Worm (Caenorhabditis elegans): ENCODE measurements around the gene Y49E10.4.

DNA sequence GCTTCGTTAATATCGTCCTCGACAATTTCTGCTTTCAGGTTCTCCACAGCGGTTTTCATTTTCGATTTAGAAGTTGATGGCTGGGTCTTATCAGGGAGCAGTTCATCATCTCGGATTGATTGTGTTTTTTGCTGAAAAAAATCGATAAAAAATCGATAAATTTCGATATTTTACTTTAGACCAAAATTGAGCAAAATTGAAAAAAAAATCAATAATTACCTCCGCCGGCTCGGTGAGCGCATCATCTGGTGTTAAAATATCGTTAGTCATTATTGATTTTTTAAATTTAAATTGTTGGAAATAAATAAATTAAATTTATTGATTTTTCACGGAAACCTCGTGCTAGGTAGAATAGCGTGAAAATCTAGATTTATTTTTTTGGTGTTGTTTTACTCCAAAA is 11.5 kb upstream of the Y49E10.4 start, which contains the start of gene Y49E10.10:
- TF ChIP-seq dpff-1 (tag; optimal IDR thresholded peaks at IDR 0.05): no peak
- no peak for TF ChIP-seq lin-40 (tag; optimal IDR thresholded peaks at IDR 0.05)
- no peak for TF ChIP-seq snpc-4 (GFP tag; optimal IDR thresholded peaks at IDR 0.05)
- no peak for TF ChIP-seq snpc-4 (tag; optimal IDR thresholded peaks at IDR 0.05)
- no peak for TF ChIP-seq ztf-3 (GFP tag; optimal IDR thresholded peaks at IDR 0.05)
- TF ChIP-seq unc-62 (GFP tag; optimal IDR thresholded peaks at IDR 0.05): no peak
- TF ChIP-seq dpl-1 (GFP tag; optimal IDR thresholded peaks at IDR 0.05): no peak
- TF ChIP-seq ztf-28 (GFP tag; IDR thresholded peaks at IDR 0.05): no peak
- no peak for TF ChIP-seq lin-35 (GFP tag; optimal IDR thresholded peaks at IDR 0.05)
- no peak for TF ChIP-seq ceh-100 (GFP tag; IDR thresholded peaks at IDR 0.05)
- no peak for TF ChIP-seq nfya-1 (tag; optimal IDR thresholded peaks at IDR 0.05; ENCODE audit: borderline replicate concordance, insufficient read depth)
- TF ChIP-seq efl-1 (GFP tag; optimal IDR thresholded peaks at IDR 0.05): no peak
- no peak for TF ChIP-seq zfh-2 (GFP tag; conservative IDR thresholded peaks at IDR 0.05)
- TF ChIP-seq tbp1 (GFP tag; optimal IDR thresholded peaks at IDR 0.05): no peak
- no peak for TF ChIP-seq B0336.3 (GFP tag; IDR thresholded peaks at IDR 0.05)
